Worm (Caenorhabditis elegans) whole organism, mixed stage, embryonic: ENCODE data around the gene W02B3.7.

Experiments
- M03D4.4 ChIP-seq: sonication (generic microtip); optimal IDR thresholded peaks from 2 replicates; lab custom pipeline; 2017; ENCODE audit warnings: mild to moderate bottlenecking, missing genetic modification characterization, missing compliant biosample characterization
- bed-3 ChIP-seq: fragments of 200-800 bp; sonication (Bioruptor generic); optimal IDR thresholded peaks from 3 replicates; lab custom pipeline; 2018; ENCODE audit warnings: mild to moderate bottlenecking, missing genetic modification characterization, moderate library complexity, missing compliant biosample characterization
- blmp-1 ChIP-seq: fragments of 150-350 bp; optimal IDR thresholded peaks from 2 replicates; lab custom pipeline; 2014; ENCODE audit warnings: missing biosample characterization, missing genetic modification characterization
- ceh-39 ChIP-seq: fragments of 150-350 bp; optimal IDR thresholded peaks from 2 replicates; lab custom pipeline; 2014; ENCODE audit warnings: missing biosample characterization, missing genetic modification characterization
- ceh-43 ChIP-seq: fragments of 200-800 bp; sonication (Bioruptor generic); optimal IDR thresholded peaks from 2 replicates; lab custom pipeline; 2018; ENCODE audit warnings: mild to moderate bottlenecking, missing genetic modification characterization, moderate library complexity, missing compliant biosample characterization
- ceh-83 ChIP-seq: fragments of 200-800 bp; sonication (Bioruptor generic); optimal IDR thresholded peaks from 2 replicates; lab custom pipeline; 2018; ENCODE audit warnings: mild to moderate bottlenecking, missing genetic modification characterization, missing compliant biosample characterization
- ces-1 ChIP-seq: fragments of 150-350 bp; optimal IDR thresholded peaks from 2 replicates; lab custom pipeline; 2014; ENCODE audit warnings: missing biosample characterization, missing genetic modification reagents, missing genetic modification characterization
- cnd-1 ChIP-seq: fragments of 200-800 bp; sonication (Bioruptor generic); optimal IDR thresholded peaks from 2 replicates; lab custom pipeline; 2018; ENCODE audit warnings: mild to moderate bottlenecking, missing genetic modification characterization, missing compliant biosample characterization
- drap-1 ChIP-seq: fragments of 200-800 bp; sonication (Bioruptor generic); optimal IDR thresholded peaks from 3 replicates; lab custom pipeline; 2018; ENCODE audit warnings: mild to moderate bottlenecking, missing genetic modification characterization, missing compliant biosample characterization
- elt-1 ChIP-seq: sonication (generic microtip); optimal IDR thresholded peaks from 2 replicates; lab custom pipeline; 2017; ENCODE audit warnings: missing genetic modification characterization, mild to moderate bottlenecking, missing compliant biosample characterization, antibody characterized with exemption, moderate library complexity, borderline replicate concordance; ENCODE audit not compliant: insufficient read depth
- elt-3 ChIP-seq: fragments of 150-350 bp; optimal IDR thresholded peaks from 2 replicates; lab custom pipeline; 2014; ENCODE audit warnings: missing biosample characterization, missing genetic modification characterization
- flh-1 ChIP-seq: fragments of 200-800 bp; sonication (Bioruptor generic); optimal IDR thresholded peaks from 2 replicates; lab custom pipeline; 2018; ENCODE audit warnings: mild to moderate bottlenecking, missing genetic modification characterization, moderate library complexity, missing compliant biosample characterization
- ham-2 ChIP-seq: fragments of 200-800 bp; sonication (Bioruptor generic); optimal IDR thresholded peaks from 2 replicates; lab custom pipeline; 2018; ENCODE audit warnings: mild to moderate bottlenecking, missing genetic modification characterization, missing compliant biosample characterization
- hlh-1 ChIP-seq: fragments of 150-350 bp; optimal IDR thresholded peaks from 2 replicates; lab custom pipeline; 2014; ENCODE audit warnings: missing biosample characterization, missing genetic modification reagents, missing genetic modification characterization
- lin-13 ChIP-seq: fragments of 150-350 bp; optimal IDR thresholded peaks from 2 replicates; lab custom pipeline; 2014; ENCODE audit warnings: missing biosample characterization, missing genetic modification characterization
- lsy-2 ChIP-seq: fragments of 150-350 bp; optimal IDR thresholded peaks from 2 replicates; lab custom pipeline; 2014; ENCODE audit warnings: missing biosample characterization, missing genetic modification characterization
- mab-5 ChIP-seq: fragments of 150-350 bp; optimal IDR thresholded peaks from 2 replicates; lab custom pipeline; 2014; ENCODE audit warnings: missing biosample characterization, missing genetic modification characterization
- mep-1 ChIP-seq: fragments of 150-350 bp; optimal IDR thresholded peaks from 2 replicates; lab custom pipeline; 2017; ENCODE audit warnings: missing biosample characterization, missing genetic modification reagents, missing genetic modification characterization, inconsistent platforms
- mls-2 ChIP-seq: sonication (generic microtip); optimal IDR thresholded peaks from 2 replicates; lab custom pipeline; 2016; ENCODE audit warnings: mild to moderate bottlenecking, missing genetic modification characterization, moderate library complexity, missing compliant biosample characterization
- nhr-12 ChIP-seq: fragments of 150-350 bp; optimal IDR thresholded peaks from 2 replicates; lab custom pipeline; 2014; ENCODE audit warnings: missing biosample characterization, missing genetic modification characterization
- nhr-2 ChIP-seq: fragments of 150-350 bp; optimal IDR thresholded peaks from 2 replicates; lab custom pipeline; 2014; ENCODE audit warnings: missing biosample characterization, missing genetic modification characterization
- nhr-237 ChIP-seq: fragments of 150-350 bp; optimal IDR thresholded peaks from 2 replicates; lab custom pipeline; 2014; ENCODE audit warnings: missing biosample characterization, missing genetic modification characterization
- nhr-28 ChIP-seq: fragments of 150-350 bp; optimal IDR thresholded peaks from 2 replicates; lab custom pipeline; 2014; ENCODE audit warnings: missing biosample characterization, missing genetic modification characterization
- nhr-76 ChIP-seq: sonication (generic microtip); optimal IDR thresholded peaks from 2 replicates; lab custom pipeline; 2017; ENCODE audit warnings: missing biosample characterization, missing genetic modification characterization
- pha-4 ChIP-seq: fragments of 150-350 bp; optimal IDR thresholded peaks from 2 replicates; lab custom pipeline; 2018; ENCODE audit warnings: missing biosample characterization, missing genetic modification reagents, missing genetic modification characterization
- sem-2 ChIP-seq: fragments of 200-800 bp; sonication (Bioruptor generic); optimal IDR thresholded peaks from 2 replicates; lab custom pipeline; 2018; ENCODE audit warnings: mild to moderate bottlenecking, missing genetic modification characterization, missing compliant biosample characterization
- snpc-4 ChIP-seq: fragments of 150-350 bp; optimal IDR thresholded peaks from 2 replicates; lab custom pipeline; 2014; ENCODE audit warnings: missing biosample characterization, missing genetic modification characterization
- sptf-1 ChIP-seq: sonication (generic microtip); optimal IDR thresholded peaks from 2 replicates; lab custom pipeline; 2017; ENCODE audit warnings: mild to moderate bottlenecking, missing genetic modification characterization, moderate library complexity, missing compliant biosample characterization
- tbx-8 ChIP-seq: fragments of 200-800 bp; sonication (Bioruptor generic); optimal IDR thresholded peaks from 2 replicates; lab custom pipeline; 2018; ENCODE audit warnings: mild to moderate bottlenecking, missing genetic modification characterization, moderate library complexity, missing compliant biosample characterization
- unc-120 ChIP-seq: sonication (generic microtip); optimal IDR thresholded peaks from 2 replicates; lab custom pipeline; 2017; ENCODE audit warnings: missing genetic modification characterization, missing compliant biosample characterization; ENCODE audit not compliant: poor library complexity, severe bottlenecking
- unc-62 ChIP-seq: fragments of 150-350 bp; optimal IDR thresholded peaks from 2 replicates; lab custom pipeline; 2014; ENCODE audit warnings: missing biosample characterization, missing genetic modification reagents, missing genetic modification characterization
- zip-8 ChIP-seq: fragments of 150-350 bp; optimal IDR thresholded peaks from 2 replicates; lab custom pipeline; 2014; ENCODE audit warnings: missing biosample characterization, missing genetic modification characterization
- ztf-11 ChIP-seq: fragments of 150-350 bp; optimal IDR thresholded peaks from 2 replicates; lab custom pipeline; 2014; ENCODE audit warnings: missing biosample characterization, missing genetic modification characterization

W02B3.7 gene

ce11 chrIII:647248-647647, 44.6 kb downstream of the W02B3.7 start:
- TF ChIP-seq pha-4 (tag; lab: Kevin White, UChicago): peak; percentile 53
- TF ChIP-seq unc-120 (tag; lab: Kevin White, UChicago): peak; percentile 63
- no peak for TF ChIP-seq sptf-1 (tag; lab: Kevin White, UChicago)
- no peak for TF ChIP-seq snpc-4 (tag; lab: Kevin White, UChicago)
- TF ChIP-seq nhr-28 (tag; lab: Kevin White, UChicago): no peak
- TF ChIP-seq nhr-237 (tag; lab: Kevin White, UChicago): no peak
- peak; percentile 92 for TF ChIP-seq ham-2
- TF ChIP-seq elt-1 (tag; lab: Kevin White, UChicago): no peak
- peak; percentile 1 for TF ChIP-seq nhr-2 (tag; lab: Kevin White, UChicago)
- TF ChIP-seq nhr-12 (tag; lab: Kevin White, UChicago): no peak
- peak; percentile 14 for TF ChIP-seq mep-1 (tag; lab: Kevin White, UChicago)

DNA sequence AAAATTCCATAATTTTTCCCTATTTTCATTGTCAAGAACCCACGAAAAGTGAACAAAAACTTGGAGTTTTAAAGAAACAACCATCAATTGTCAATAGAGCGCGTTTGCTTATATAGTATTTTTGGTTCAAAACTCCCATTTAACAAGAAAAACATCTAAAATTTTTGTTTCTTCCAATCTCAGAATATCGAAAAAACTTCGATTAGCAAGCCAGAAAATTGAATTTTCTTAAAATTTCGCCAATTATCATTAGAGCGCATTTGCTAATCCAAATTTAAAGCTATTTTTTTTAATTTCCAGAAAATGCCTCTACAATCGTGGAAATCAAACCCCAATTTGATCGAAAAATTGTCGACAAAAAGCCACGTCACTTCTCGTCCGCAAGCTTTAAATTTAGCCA, 45.4 kb downstream of the W02B3.7 start, which contains the start of gene orai-1:
orai-1 (plus strand) TSS at position 301 of the 400 bp plus-strand sequence.
- TF ChIP-seq nhr-2 (tag; lab: Kevin White, UChicago): no peak
- TF ChIP-seq zip-8 (tag; lab: Kevin White, UChicago): peak; percentile 18
- no peak for TF ChIP-seq lsy-2 (tag; lab: Kevin White, UChicago)
- TF ChIP-seq blmp-1: no peak

DNA sequence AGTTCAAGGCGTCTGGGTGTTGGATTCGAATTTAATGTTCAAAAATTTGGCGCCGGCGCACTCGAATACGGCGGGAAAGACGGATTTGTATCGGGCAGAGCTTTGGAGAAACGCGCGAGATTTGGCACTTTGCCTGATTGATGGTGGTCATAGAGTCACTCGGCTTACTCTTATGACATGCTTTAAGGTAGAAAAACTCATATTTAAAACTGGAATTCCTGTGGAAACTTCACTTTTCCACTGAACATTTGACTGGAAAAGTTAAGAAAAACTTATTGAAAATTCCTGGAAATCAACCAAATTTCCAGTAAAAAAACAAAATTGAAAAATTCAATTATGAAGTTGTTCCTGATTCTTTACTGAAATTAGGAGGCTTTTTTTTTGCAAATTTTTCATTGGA, 47.2 kb downstream of the W02B3.7 start:
- TF ChIP-seq tbx-8 (GFP tag; lab: Kevin White, UChicago) (no peak), elt-3 (tag; lab: Kevin White, UChicago) (no peak), drap-1 (no peak), elt-1 (tag; lab: Kevin White, UChicago) (no peak), flh-1 (GFP tag; lab: Kevin White, UChicago) (no peak), mab-5 (no peak), unc-120 (tag; lab: Kevin White, UChicago) (no peak), ceh-83 (GFP tag; lab: Kevin White, UChicago) (no peak), M03D4.4 (tag; lab: Kevin White, UChicago) (no peak), bed-3 (GFP tag; lab: Kevin White, UChicago) (no peak)
- TF ChIP-seq, all 35 proteins: peak for 0

ce11 chrIII:641759-642158, 50.1 kb downstream of the W02B3.7 start, which contains the start of gene W06E11.1:
Gene W06E11.1, plus strand, starts transcription at chrIII:642059.
- TF ChIP-seq ceh-43 (GFP tag; lab: Kevin White, UChicago) (no peak), sptf-1 (tag; lab: Kevin White, UChicago) (no peak), bed-3 (GFP tag; lab: Kevin White, UChicago) (no peak), unc-120 (tag; lab: Kevin White, UChicago) (no peak), cnd-1 (tag; lab: Kevin White, UChicago) (no peak), zip-8 (tag; lab: Kevin White, UChicago) (no peak), ces-1 (GFP tag; lab: Kevin White, UChicago) (no peak), hlh-1 (tag; lab: Kevin White, UChicago) (no peak), unc-62 (no peak), ztf-11 (tag; lab: Kevin White, UChicago) (no peak), nhr-12 (tag; lab: Kevin White, UChicago) (no peak), mls-2 (tag; lab: Kevin White, UChicago) (no peak), lin-13 (tag; lab: Kevin White, UChicago) (no peak), nhr-237 (tag; lab: Kevin White, UChicago) (no peak), tbx-8 (GFP tag; lab: Kevin White, UChicago) (no peak)

DNA sequence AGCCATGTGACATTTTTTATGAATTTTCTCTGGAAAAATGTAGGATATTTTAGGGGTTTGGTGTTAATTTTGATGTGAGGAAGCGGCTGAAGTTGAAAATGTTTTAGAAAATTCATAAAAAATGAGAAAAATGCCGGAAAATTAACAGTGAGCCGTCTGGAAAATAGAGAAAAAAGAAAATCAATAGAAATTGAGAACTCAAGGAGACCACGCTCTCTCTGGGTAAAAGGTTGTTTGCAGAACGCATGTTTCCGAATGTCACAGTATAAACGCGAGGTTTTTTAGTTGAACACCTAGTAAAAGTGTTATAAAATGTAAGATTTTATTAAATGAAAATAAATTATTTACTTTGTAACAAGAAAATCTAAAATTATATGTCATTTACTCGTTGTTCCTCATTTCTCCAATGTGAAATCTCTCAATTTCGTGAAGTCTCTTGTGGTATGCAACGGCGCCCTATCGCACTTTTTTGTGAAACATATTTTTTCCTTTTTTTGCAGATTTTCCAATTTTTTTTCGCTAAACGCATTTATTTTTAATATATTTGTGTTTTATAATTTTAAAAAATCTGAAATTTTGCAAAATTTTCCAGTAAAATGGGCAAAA, 51.5 kb downstream of the W02B3.7 start, which contains the start of the genes tag-266 and tag-267:
tag-266 (minus strand) TSS at position 29 of the 606 bp plus-strand sequence.
tag-267 (plus strand) TSS at position 593 of the 606 bp plus-strand sequence.
- TF ChIP-seq lin-13 (tag; lab: Kevin White, UChicago) (peak; percentile 41), ces-1 (GFP tag; lab: Kevin White, UChicago) (peak; percentile 63), snpc-4 (tag; lab: Kevin White, UChicago) (no peak), ceh-39 (tag; lab: Kevin White, UChicago) (peak; percentile 4), cnd-1 (tag; lab: Kevin White, UChicago) (peak; percentile 65), drap-1 (peak; percentile 61), mls-2 (tag; lab: Kevin White, UChicago) (peak; percentile 35), nhr-237 (tag; lab: Kevin White, UChicago) (peak; percentile 79), M03D4.4 (tag; lab: Kevin White, UChicago) (peak; percentile 64), unc-120 (tag; lab: Kevin White, UChicago) (peak; percentile 15), sptf-1 (tag; lab: Kevin White, UChicago) (peak; percentile 89), hlh-1 (tag; lab: Kevin White, UChicago) (no peak), tbx-8 (GFP tag; lab: Kevin White, UChicago) (peak; percentile 65), nhr-76 (tag; lab: Kevin White, UChicago) (no peak), nhr-12 (tag; lab: Kevin White, UChicago) (no peak), ceh-83 (GFP tag; lab: Kevin White, UChicago) (peak; percentile 5), mep-1 (tag; lab: Kevin White, UChicago) (peak; percentile 63), ztf-11 (tag; lab: Kevin White, UChicago) (no peak), lsy-2 (tag; lab: Kevin White, UChicago) (peak; percentile 70), bed-3 (GFP tag; lab: Kevin White, UChicago) (peak; percentile 64), sem-2 (peak; percentile 28)
- TF ChIP-seq, all 35 proteins: peak for 16
